Fruit fly (Drosophila melanogaster) S2 (cell line): ENCODE results near the gene CG33090.
A peak's percentile ranks its signal among the peaks of the same experiment; 100 is the strongest.

Source experiments
- CG8478 ChIP-seq: fragments of >200 bp; optimal IDR thresholded peaks from 2 replicates; lab custom pipeline; 2018
- CTCF ChIP-seq, 2 experiments: fragments of >200 bp; optimal IDR thresholded peaks; 2 replicates each; lab custom pipeline; 2018

CG33090 gene

dm6 chr2L:14340964-14341363 is 7.0 kb downstream of the CG33090 start:
- TF ChIP-seq CTCF (optimal IDR thresholded peaks at IDR 0.05; lab: Kevin White, UChicago) (no peak), CG8478 (lab: Kevin White, UChicago) (no peak)

dm6 chr2L:14346588-14346987 is 12.6 kb downstream of the CG33090 start, which contains the start of gene Send2:
Gene Send2, minus strand, starts transcription at chr2L:14346688.
- TF ChIP-seq CTCF (optimal IDR thresholded peaks at IDR 0.05; lab: Kevin White, UChicago) (no peak), CG8478 (lab: Kevin White, UChicago) (no peak)

dm6 chr2L:14348602-14349001 is 14.6 kb downstream of the CG33090 start, which contains the start of gene mTTF:
Gene mTTF, minus strand, starts transcription at chr2L:14348790.
- TF ChIP-seq CTCF (optimal IDR thresholded peaks at IDR 0.05; lab: Kevin White, UChicago) (no peak), CG8478 (lab: Kevin White, UChicago) (no peak)

dm6 chr2L:14350587-14350986 is 16.6 kb downstream of the CG33090 start:
- TF ChIP-seq CG8478 (lab: Kevin White, UChicago): no peak
- TF ChIP-seq CTCF (optimal IDR thresholded peaks at IDR 0.05; lab: Kevin White, UChicago): no peak

dm6 chr2L:14351441-14352127 is 17.6 kb downstream of the CG33090 start, which contains the start of gene CG43052:
Gene CG43052, plus strand, starts transcription at chr2L:14352077.
- TF ChIP-seq CG8478 (lab: Kevin White, UChicago): no peak
- no peak for TF ChIP-seq CTCF (optimal IDR thresholded peaks at IDR 0.05; lab: Kevin White, UChicago)

- TF ChIP-seq CG8478 (lab: Kevin White, UChicago): no peak
- TF ChIP-seq CTCF (optimal IDR thresholded peaks at IDR 0.05; lab: Kevin White, UChicago): peak; percentile 85 to 90
Measured at dm6 chr2L:14355033-14355851, 21.3 kb downstream of the CG33090 start, which contains the start of gene Rab14. Gene Rab14, plus strand, starts transcription at chr2L:14355145.

dm6 chr2L:14355852-14356174 is 21.9 kb downstream of the CG33090 start:
- no peak for TF ChIP-seq CTCF (optimal IDR thresholded peaks at IDR 0.05; lab: Kevin White, UChicago)
- no peak for TF ChIP-seq CG8478 (lab: Kevin White, UChicago)

- TF ChIP-seq CTCF (optimal IDR thresholded peaks at IDR 0.05; lab: Kevin White, UChicago) (no peak), CG8478 (lab: Kevin White, UChicago) (no peak)
Measured at dm6 chr2L:14356279-14356678, 22.3 kb downstream of the CG33090 start.

- no peak for TF ChIP-seq CG8478 (lab: Kevin White, UChicago)
- TF ChIP-seq CTCF (optimal IDR thresholded peaks at IDR 0.05; lab: Kevin White, UChicago): no peak
Measured at dm6 chr2L:14356793-14357372, 22.9 kb downstream of the CG33090 start.

- TF ChIP-seq CG8478 (lab: Kevin White, UChicago) (no peak), CTCF (optimal IDR thresholded peaks at IDR 0.05; lab: Kevin White, UChicago) (peak; percentile 4 to 33)
Measured at dm6 chr2L:14358780-14359462, 25.0 kb downstream of the CG33090 start, which contains the start of gene Pgant35A. Gene Pgant35A, plus strand, starts transcription at chr2L:14359252.

- no peak for TF ChIP-seq CTCF (optimal IDR thresholded peaks at IDR 0.05; lab: Kevin White, UChicago)
- no peak for TF ChIP-seq CG8478 (lab: Kevin White, UChicago)
Measured at dm6 chr2L:14361281-14361680, 27.3 kb downstream of the CG33090 start.

dm6 chr2L:14361736-14362180 is 27.8 kb downstream of the CG33090 start, which contains the start of gene spel1:
Gene spel1, plus strand, starts transcription at chr2L:14362069.
- TF ChIP-seq CTCF (optimal IDR thresholded peaks at IDR 0.05; lab: Kevin White, UChicago): no peak
- no peak for TF ChIP-seq CG8478 (lab: Kevin White, UChicago)

- TF ChIP-seq CTCF (optimal IDR thresholded peaks at IDR 0.05; lab: Kevin White, UChicago) (no peak), CG8478 (lab: Kevin White, UChicago) (no peak)
Measured at dm6 chr2L:14366590-14367273, 32.8 kb downstream of the CG33090 start.
